Worm (Caenorhabditis elegans) whole organism, late embryonic: ENCODE results near the gene B0563.7.

ENCODE experiments used
- C08G9.2 ChIP-seq: sonication (generic microtip); optimal IDR thresholded peaks from 2 replicates; lab custom pipeline; 2016; ENCODE audit warnings: mild to moderate bottlenecking, missing genetic modification characterization, moderate library complexity, missing compliant biosample characterization
- F13H6.1 ChIP-seq: sonication (generic microtip); optimal IDR thresholded peaks from 2 replicates; lab custom pipeline; 2016; ENCODE audit warnings: missing genetic modification characterization, missing compliant biosample characterization
- K09A11.1 ChIP-seq: sonication (generic microtip); optimal IDR thresholded peaks from 2 replicates; lab custom pipeline; 2017; ENCODE audit warnings: antibody characterized with exemption, mild to moderate bottlenecking, missing genetic modification characterization, missing compliant biosample characterization; ENCODE audit not compliant: insufficient read depth
- ama-1 ChIP-seq: fragments of 150-350 bp; optimal IDR thresholded peaks from 2 replicates; lab custom pipeline; 2014
- ceh-2 ChIP-seq: sonication (generic microtip); optimal IDR thresholded peaks from 2 replicates; lab custom pipeline; 2016; ENCODE audit warnings: missing genotype, missing genetic modification characterization, missing compliant biosample characterization
- hlh-30 ChIP-seq: sonication (generic microtip); optimal IDR thresholded peaks from 2 replicates; lab custom pipeline; 2017; ENCODE audit warnings: antibody characterized with exemption, missing genetic modification characterization, missing compliant biosample characterization; ENCODE audit not compliant: insufficient read depth
- nhr-11 ChIP-seq: fragments of 150-350 bp; optimal IDR thresholded peaks from 2 replicates; lab custom pipeline; 2014; ENCODE audit warnings: missing biosample characterization, missing genetic modification characterization
- unc-86 ChIP-seq: sonication (generic microtip); optimal IDR thresholded peaks from 2 replicates; lab custom pipeline; 2016; ENCODE audit warnings: missing genetic modification characterization, missing compliant biosample characterization

DNA sequence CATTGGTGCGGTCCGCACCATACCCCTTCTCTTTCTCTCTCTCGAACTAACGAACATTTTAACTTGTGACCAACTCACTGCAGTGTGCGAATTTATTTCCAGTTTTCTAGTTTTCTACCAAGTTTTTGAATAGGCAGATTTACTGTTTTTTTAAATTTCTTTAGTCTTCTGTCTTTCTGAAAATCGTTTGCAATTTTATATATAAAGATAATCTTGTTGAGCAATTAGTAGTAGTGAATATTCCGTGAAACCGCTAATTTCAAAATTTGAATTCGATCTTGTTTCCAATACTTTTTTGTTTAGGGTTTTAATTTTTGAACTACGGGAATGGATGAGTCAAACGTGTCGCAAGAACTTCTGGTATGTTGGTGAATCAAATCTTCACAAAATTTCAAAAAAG lies 29.7 kb upstream of the B0563.7 start, which contains the start of gene Y81B9A.2:
- TF ChIP-seq K09A11.1 (no peak), unc-86 (tag; lab: Kevin White, UChicago) (no peak), C08G9.2 (tag; lab: Kevin White, UChicago) (no peak), F13H6.1 (tag; lab: Kevin White, UChicago) (no peak), ceh-2 (no peak), hlh-30 (tag; lab: Kevin White, UChicago) (no peak), ama-1 (lab: Kevin White, UChicago) (no peak), nhr-11 (no peak)
